Worm (Caenorhabditis elegans): Measurements from ENCODE around the gene ZC196.3.
"Not testable (repeated sequence)": the region's sequence is repeated elsewhere in the genome, so short reads cannot be mapped to it uniquely, and the experiment has no call there.

The ZC196.3 gene

DNA sequence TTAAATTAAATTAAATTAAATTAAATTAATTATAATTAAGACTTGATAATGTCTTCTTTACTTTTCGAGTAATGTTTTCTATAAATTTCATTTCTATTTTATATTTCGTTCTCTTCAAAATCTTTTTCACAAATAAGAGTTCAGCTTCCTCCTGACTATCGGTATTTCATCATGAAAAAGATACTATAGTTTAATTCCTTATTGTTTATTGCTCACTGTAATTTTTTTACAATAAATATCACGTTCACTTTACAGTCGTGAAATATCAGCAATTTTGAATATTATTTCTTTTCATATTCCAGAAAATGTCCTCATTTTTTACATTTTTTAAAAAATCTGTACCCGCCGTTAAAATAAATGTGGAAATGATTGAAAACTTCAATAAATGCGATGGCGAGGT lies at the start of gene ZC196.3:
TSS of gene ZC196.3 (plus strand) at position 301 of the 400 bp plus-strand sequence.
- TF ChIP-seq nhr-43 (tag; optimal IDR thresholded peaks at IDR 0.05; ENCODE audit: poor library complexity, severe bottlenecking) (no peak), nhr-67 (tag; optimal IDR thresholded peaks at IDR 0.05) (no peak), nhr-28 (tag; optimal IDR thresholded peaks at IDR 0.05) (no peak), hmg-11 (tag; optimal IDR thresholded peaks at IDR 0.05) (no peak), pha-4 (tag; optimal IDR thresholded peaks at IDR 0.05) (no peak), daf-12 (tag; optimal IDR thresholded peaks at IDR 0.05) (no peak), ama-1 (optimal IDR thresholded peaks at IDR 0.05) (no peak), R02D3.7 (tag; optimal IDR thresholded peaks at IDR 0.05) (no peak), jun-1 (tag; optimal IDR thresholded peaks at IDR 0.05) (no peak), eor-1 (tag; optimal IDR thresholded peaks at IDR 0.05) (no peak), lsy-12 (tag; optimal IDR thresholded peaks at IDR 0.05) (no peak), egl-5 (tag; optimal IDR thresholded peaks at IDR 0.05) (no peak)

DNA sequence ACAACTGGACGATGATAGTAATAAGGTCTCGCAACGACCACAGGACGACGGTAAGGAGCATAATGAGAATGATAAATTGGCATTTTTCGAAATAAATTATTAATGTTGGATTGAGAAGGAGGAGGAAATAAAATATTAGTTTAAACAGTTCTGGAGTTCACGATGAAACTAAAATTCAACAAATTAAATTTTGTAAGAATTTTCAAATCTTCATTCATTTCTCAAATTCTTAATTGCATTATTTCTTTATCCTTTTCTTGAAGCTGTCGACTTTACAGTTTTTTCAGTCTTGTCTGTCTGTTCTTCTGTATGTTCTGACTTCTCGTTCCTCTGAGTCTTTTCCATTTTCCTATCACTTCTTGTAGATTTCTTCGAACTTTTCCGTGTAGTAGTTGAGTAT lies 49.7 kb upstream of the ZC196.3 start, which contains the start of gene ZC190.7:
TSS of gene ZC190.7 (minus strand) at position 101 of the 400 bp plus-strand sequence.
- no peak for TF ChIP-seq nhr-77 (tag; optimal IDR thresholded peaks at IDR 0.05)
- no peak for TF ChIP-seq fkh-10 (GFP tag; optimal IDR thresholded peaks at IDR 0.05)
- TF ChIP-seq nhr-237 (tag; optimal IDR thresholded peaks at IDR 0.05) = no peak
- TF ChIP-seq ama-1 (optimal IDR thresholded peaks at IDR 0.05) = no peak
- no peak for TF ChIP-seq hmg-11 (tag; optimal IDR thresholded peaks at IDR 0.05)
- no peak for TF ChIP-seq nfya-1 (tag; optimal IDR thresholded peaks at IDR 0.05; ENCODE audit: insufficient read depth)
- TF ChIP-seq lin-39 (tag; optimal IDR thresholded peaks at IDR 0.05) = no peak
- no peak for TF ChIP-seq aly-2 (tag; optimal IDR thresholded peaks at IDR 0.05)
- no peak for TF ChIP-seq egl-27 (tag; optimal IDR thresholded peaks at IDR 0.05)
- no peak for TF ChIP-seq ztf-4 (tag; optimal IDR thresholded peaks at IDR 0.05)
- TF ChIP-seq fkh-2 (tag; optimal IDR thresholded peaks at IDR 0.05) = no peak

DNA sequence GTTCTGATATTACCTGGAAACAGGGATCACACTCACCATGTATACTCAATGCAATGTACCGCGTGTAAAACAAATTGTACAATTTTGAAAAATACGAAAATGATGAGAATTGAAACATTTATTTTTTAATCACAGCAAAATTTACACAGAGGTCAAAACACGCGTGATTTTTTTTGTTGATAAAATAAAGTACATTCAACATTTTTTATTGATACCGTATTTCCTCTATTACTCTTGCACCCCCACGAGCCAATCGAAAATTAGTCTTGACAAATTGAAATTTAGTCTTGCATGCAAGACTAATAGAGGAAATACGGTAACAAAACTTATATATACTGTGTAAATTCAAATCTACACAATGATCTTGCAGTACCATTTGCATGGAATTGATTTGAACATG lies 48.8 kb upstream of the ZC196.3 start, which contains the start of gene ZC190.8:
TSS of gene ZC190.8 (minus strand) at position 101 of the 400 bp plus-strand sequence.
- TF ChIP-seq R02D3.7 (tag; optimal IDR thresholded peaks at IDR 0.05) (no peak), egl-5 (tag; optimal IDR thresholded peaks at IDR 0.05) (no peak), ZK546.5 (tag; optimal IDR thresholded peaks at IDR 0.05) (no peak), nhr-43 (tag; optimal IDR thresholded peaks at IDR 0.05; ENCODE audit: poor library complexity, severe bottlenecking) (no peak), fkh-2 (tag; optimal IDR thresholded peaks at IDR 0.05) (no peak), pqm-1 (tag; optimal IDR thresholded peaks at IDR 0.05) (no peak), mdl-1 (tag; optimal IDR thresholded peaks at IDR 0.05) (no peak), fkh-10 (GFP tag; optimal IDR thresholded peaks at IDR 0.05) (no peak), snpc-4 (tag; optimal IDR thresholded peaks at IDR 0.05) (no peak), elt-3 (tag; optimal IDR thresholded peaks at IDR 0.05) (no peak), mml-1 (tag; optimal IDR thresholded peaks at IDR 0.05) (no peak), nhr-28 (tag; optimal IDR thresholded peaks at IDR 0.05) (no peak), egl-27 (tag; optimal IDR thresholded peaks at IDR 0.05) (no peak), unc-39 (tag; optimal IDR thresholded peaks at IDR 0.05) (no peak), pha-4 (tag; optimal IDR thresholded peaks at IDR 0.05) (no peak), elt-2 (tag; optimal IDR thresholded peaks at IDR 0.05) (no peak), fos-1 (tag; optimal IDR thresholded peaks at IDR 0.05) (no peak), ama-1 (optimal IDR thresholded peaks at IDR 0.05) (no peak), nhr-76 (tag; optimal IDR thresholded peaks at IDR 0.05) (no peak)

DNA sequence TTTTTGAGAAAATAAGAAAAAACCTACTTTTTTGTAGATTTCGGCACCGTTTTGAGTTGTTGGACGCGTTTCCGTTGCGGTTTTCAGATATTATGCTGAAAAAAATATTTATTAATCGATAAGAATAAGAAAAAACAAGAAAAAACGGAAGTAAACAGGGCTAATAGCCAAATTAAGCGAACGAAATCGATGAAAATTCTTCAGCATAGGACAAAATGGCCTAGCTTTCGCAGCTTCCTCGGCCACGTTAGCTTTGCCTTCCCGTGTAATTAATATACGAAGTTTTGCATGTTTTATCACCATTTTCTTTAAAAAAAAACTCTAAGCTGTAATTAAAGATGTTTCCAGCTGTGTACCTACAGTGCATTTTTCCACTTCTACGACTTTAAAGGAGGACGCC lies 40.3 kb upstream of the ZC196.3 start, which contains the start of gene ZC190.10:
TSS of gene ZC190.10 (minus strand) at position 101 of the 400 bp plus-strand sequence.
- TF ChIP-seq ceh-9, nhr-25, eor-1 (tag; optimal IDR thresholded peaks at IDR 0.05): not testable (repeated sequence)

DNA sequence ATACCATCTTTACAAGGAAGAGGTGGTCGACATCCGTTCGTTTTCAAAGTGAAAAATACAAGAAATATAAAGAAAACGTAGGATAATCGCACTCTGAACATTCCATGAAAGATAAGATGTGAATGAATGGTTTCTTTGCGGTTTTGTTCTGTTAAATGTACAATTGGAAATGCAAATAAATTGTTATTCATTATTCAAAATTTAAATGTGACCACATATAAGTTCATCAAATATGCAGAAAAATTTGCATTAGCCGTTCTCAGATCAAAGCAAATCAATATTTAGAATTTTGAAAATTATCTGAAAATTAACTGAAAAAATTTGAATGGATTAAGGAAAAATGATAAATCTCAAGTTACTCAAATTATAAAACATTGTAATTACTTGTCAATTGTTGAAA lies 24.6 kb upstream of the ZC196.3 start, which contains the start of gene ZC178.2:
TSS of gene ZC178.2 (minus strand) at position 101 of the 400 bp plus-strand sequence.
- TF ChIP-seq ama-1 (optimal IDR thresholded peaks at IDR 0.05) (no peak), mml-1 (tag; optimal IDR thresholded peaks at IDR 0.05) (no peak), ceh-82 (tag; optimal IDR thresholded peaks at IDR 0.05) (no peak), egl-27 (tag; optimal IDR thresholded peaks at IDR 0.05) (no peak), lsy-12 (tag; optimal IDR thresholded peaks at IDR 0.05) (no peak), ceh-16 (tag; optimal IDR thresholded peaks at IDR 0.05) (no peak), skn-1 (tag; optimal IDR thresholded peaks at IDR 0.05) (no peak)

Measured in whole organism, L3 larva.